Worm (Caenorhabditis elegans) whole organism, L1 larva: ENCODE results near the gene sago-1.

ENCODE experiments used
- ama-1 ChIP-seq: fragments of 150-350 bp; optimal IDR thresholded peaks from 2 replicates; lab custom pipeline; 2014
- blmp-1 ChIP-seq: fragments of 150-350 bp; optimal IDR thresholded peaks from 2 replicates; lab custom pipeline; 2014; ENCODE audit warnings: missing biosample characterization, missing genetic modification characterization
- ceh-8 ChIP-seq: fragments of 200-800 bp; sonication (Bioruptor generic); optimal IDR thresholded peaks from 2 replicates; lab custom pipeline; 2018; ENCODE audit warnings: mild to moderate bottlenecking, missing genetic modification characterization, moderate library complexity, missing compliant biosample characterization
- ceh-82 ChIP-seq, 3 experiments: fragments of 150-350 bp in 1 of 3; sonication (generic microtip) in 2 of 3; optimal IDR thresholded peaks; 2 replicates each; lab custom pipeline; 2014 to 2017; ENCODE audit warnings: missing biosample characterization in 3 of 3, missing genetic modification characterization in 3 of 3
- lin-35 ChIP-seq, 2 experiments: fragments of 150-350 bp; optimal IDR thresholded peaks; 2 replicates each; lab custom pipeline; 2014; ENCODE audit warnings: missing biosample characterization in 2 of 2, missing genetic modification characterization in 2 of 2, missing genetic modification reagents in 2 of 2
- lir-3 ChIP-seq: sonication (generic microtip); optimal IDR thresholded peaks from 2 replicates; lab custom pipeline; 2016; ENCODE audit warnings: mild to moderate bottlenecking, missing genetic modification characterization, moderate library complexity, missing compliant biosample characterization; ENCODE audit not compliant: poor library complexity
- lsy-2 ChIP-seq, 2 experiments: fragments of 150-350 bp; optimal IDR thresholded peaks; 2 replicates each; lab custom pipeline; 2014; ENCODE audit warnings: missing biosample characterization in 2 of 2, missing genetic modification characterization in 2 of 2
- nhr-28 ChIP-seq: fragments of 150-350 bp; optimal IDR thresholded peaks from 2 replicates; lab custom pipeline; 2014; ENCODE audit warnings: missing biosample characterization, missing genetic modification characterization
- rnt-1 ChIP-seq: sonication (generic microtip); optimal IDR thresholded peaks from 2 replicates; lab custom pipeline; 2016; ENCODE audit warnings: mild to moderate bottlenecking, missing genetic modification characterization, moderate library complexity, missing compliant biosample characterization
- sox-4 ChIP-seq: sonication (generic microtip); optimal IDR thresholded peaks from 2 replicates; lab custom pipeline; 2016; ENCODE audit warnings: missing genetic modification characterization, missing compliant biosample characterization
- sptf-1 ChIP-seq: fragments of 150-350 bp; optimal IDR thresholded peaks from 2 replicates; lab custom pipeline; 2014; ENCODE audit warnings: missing biosample characterization, missing genetic modification characterization
- unc-62 ChIP-seq: fragments of 150-350 bp; optimal IDR thresholded peaks from 2 replicates; lab custom pipeline; 2014; ENCODE audit warnings: missing biosample characterization, missing genetic modification reagents, missing genetic modification characterization
- ztf-4 ChIP-seq: fragments of 150-350 bp; optimal IDR thresholded peaks from 2 replicates; lab custom pipeline; 2014; ENCODE audit warnings: missing biosample characterization, missing genetic modification characterization

- TF ChIP-seq ztf-4 (tag; lab: Kevin White, UChicago) (no peak), sptf-1 (no peak), ceh-8 (GFP tag; lab: Kevin White, UChicago) (no peak), ceh-82 (tag; optimal IDR thresholded peaks at IDR 0.05; lab: Kevin White, UChicago) (no peak), lin-35 (GFP tag; optimal IDR thresholded peaks at IDR 0.05; lab: Kevin White, UChicago) (no peak), unc-62 (GFP tag; lab: Kevin White, UChicago) (no peak), rnt-1 (no peak), lsy-2 (tag; optimal IDR thresholded peaks at IDR 0.05; lab: Kevin White, UChicago) (no peak), blmp-1 (tag; lab: Kevin White, UChicago) (no peak), lir-3 (tag; lab: Kevin White, UChicago) (no peak), sox-4 (no peak), ama-1 (lab: Kevin White, UChicago) (no peak), nhr-28 (tag; lab: Kevin White, UChicago) (no peak)
Measured at ce11 chrV:6301046-6301445, 2.5 kb upstream of the sago-1 start.
